Worm (Caenorhabditis elegans) whole organism, mixed stage, embryonic: ENCODE results near the gene comt-5.

Source experiments
- bed-3 ChIP-seq: fragments of 200-800 bp; sonication (Bioruptor generic); optimal IDR thresholded peaks from 3 replicates; lab custom pipeline; 2018; ENCODE audit warnings: mild to moderate bottlenecking, missing genetic modification characterization, moderate library complexity, missing compliant biosample characterization
- blmp-1 ChIP-seq: fragments of 150-350 bp; optimal IDR thresholded peaks from 2 replicates; lab custom pipeline; 2014; ENCODE audit warnings: missing biosample characterization, missing genetic modification characterization
- ceh-39 ChIP-seq: fragments of 150-350 bp; optimal IDR thresholded peaks from 2 replicates; lab custom pipeline; 2014; ENCODE audit warnings: missing biosample characterization, missing genetic modification characterization
- ceh-43 ChIP-seq: fragments of 200-800 bp; sonication (Bioruptor generic); optimal IDR thresholded peaks from 2 replicates; lab custom pipeline; 2018; ENCODE audit warnings: mild to moderate bottlenecking, missing genetic modification characterization, moderate library complexity, missing compliant biosample characterization
- ceh-83 ChIP-seq: fragments of 200-800 bp; sonication (Bioruptor generic); optimal IDR thresholded peaks from 2 replicates; lab custom pipeline; 2018; ENCODE audit warnings: mild to moderate bottlenecking, missing genetic modification characterization, missing compliant biosample characterization
- ces-1 ChIP-seq: fragments of 150-350 bp; optimal IDR thresholded peaks from 2 replicates; lab custom pipeline; 2014; ENCODE audit warnings: missing biosample characterization, missing genetic modification reagents, missing genetic modification characterization
- cnd-1 ChIP-seq: fragments of 200-800 bp; sonication (Bioruptor generic); optimal IDR thresholded peaks from 2 replicates; lab custom pipeline; 2018; ENCODE audit warnings: mild to moderate bottlenecking, missing genetic modification characterization, missing compliant biosample characterization
- drap-1 ChIP-seq: fragments of 200-800 bp; sonication (Bioruptor generic); optimal IDR thresholded peaks from 3 replicates; lab custom pipeline; 2018; ENCODE audit warnings: mild to moderate bottlenecking, missing genetic modification characterization, missing compliant biosample characterization
- elt-1 ChIP-seq: sonication (generic microtip); optimal IDR thresholded peaks from 2 replicates; lab custom pipeline; 2017; ENCODE audit warnings: missing genetic modification characterization, mild to moderate bottlenecking, missing compliant biosample characterization, antibody characterized with exemption, moderate library complexity, borderline replicate concordance; ENCODE audit not compliant: insufficient read depth
- elt-3 ChIP-seq: fragments of 150-350 bp; optimal IDR thresholded peaks from 2 replicates; lab custom pipeline; 2014; ENCODE audit warnings: missing biosample characterization, missing genetic modification characterization
- flh-1 ChIP-seq: fragments of 200-800 bp; sonication (Bioruptor generic); optimal IDR thresholded peaks from 2 replicates; lab custom pipeline; 2018; ENCODE audit warnings: mild to moderate bottlenecking, missing genetic modification characterization, moderate library complexity, missing compliant biosample characterization
- ham-2 ChIP-seq: fragments of 200-800 bp; sonication (Bioruptor generic); optimal IDR thresholded peaks from 2 replicates; lab custom pipeline; 2018; ENCODE audit warnings: mild to moderate bottlenecking, missing genetic modification characterization, missing compliant biosample characterization
- hlh-1 ChIP-seq: fragments of 150-350 bp; optimal IDR thresholded peaks from 2 replicates; lab custom pipeline; 2014; ENCODE audit warnings: missing biosample characterization, missing genetic modification reagents, missing genetic modification characterization
- lin-13 ChIP-seq: fragments of 150-350 bp; optimal IDR thresholded peaks from 2 replicates; lab custom pipeline; 2014; ENCODE audit warnings: missing biosample characterization, missing genetic modification characterization
- lin-32 ChIP-seq: fragments of 200-800 bp; sonication (Bioruptor generic); optimal IDR thresholded peaks from 2 replicates; lab custom pipeline; 2018; ENCODE audit warnings: mild to moderate bottlenecking, missing genetic modification characterization, missing compliant biosample characterization
- lsy-2 ChIP-seq: fragments of 150-350 bp; optimal IDR thresholded peaks from 2 replicates; lab custom pipeline; 2014; ENCODE audit warnings: missing biosample characterization, missing genetic modification characterization
- mab-5 ChIP-seq: fragments of 150-350 bp; optimal IDR thresholded peaks from 2 replicates; lab custom pipeline; 2014; ENCODE audit warnings: missing biosample characterization, missing genetic modification characterization
- mep-1 ChIP-seq: fragments of 150-350 bp; optimal IDR thresholded peaks from 2 replicates; lab custom pipeline; 2017; ENCODE audit warnings: missing biosample characterization, missing genetic modification reagents, missing genetic modification characterization, inconsistent platforms
- mls-2 ChIP-seq: sonication (generic microtip); optimal IDR thresholded peaks from 2 replicates; lab custom pipeline; 2016; ENCODE audit warnings: mild to moderate bottlenecking, missing genetic modification characterization, moderate library complexity, missing compliant biosample characterization
- nhr-12 ChIP-seq: fragments of 150-350 bp; optimal IDR thresholded peaks from 2 replicates; lab custom pipeline; 2014; ENCODE audit warnings: missing biosample characterization, missing genetic modification characterization
- nhr-237 ChIP-seq: fragments of 150-350 bp; optimal IDR thresholded peaks from 2 replicates; lab custom pipeline; 2014; ENCODE audit warnings: missing biosample characterization, missing genetic modification characterization
- nhr-28 ChIP-seq: fragments of 150-350 bp; optimal IDR thresholded peaks from 2 replicates; lab custom pipeline; 2014; ENCODE audit warnings: missing biosample characterization, missing genetic modification characterization
- nhr-76 ChIP-seq: sonication (generic microtip); optimal IDR thresholded peaks from 2 replicates; lab custom pipeline; 2017; ENCODE audit warnings: missing biosample characterization, missing genetic modification characterization
- pha-4 ChIP-seq: fragments of 150-350 bp; optimal IDR thresholded peaks from 2 replicates; lab custom pipeline; 2018; ENCODE audit warnings: missing biosample characterization, missing genetic modification reagents, missing genetic modification characterization
- sem-2 ChIP-seq: fragments of 200-800 bp; sonication (Bioruptor generic); optimal IDR thresholded peaks from 2 replicates; lab custom pipeline; 2018; ENCODE audit warnings: mild to moderate bottlenecking, missing genetic modification characterization, missing compliant biosample characterization
- snpc-4 ChIP-seq: fragments of 150-350 bp; optimal IDR thresholded peaks from 2 replicates; lab custom pipeline; 2014; ENCODE audit warnings: missing biosample characterization, missing genetic modification characterization
- sptf-1 ChIP-seq: sonication (generic microtip); optimal IDR thresholded peaks from 2 replicates; lab custom pipeline; 2017; ENCODE audit warnings: mild to moderate bottlenecking, missing genetic modification characterization, moderate library complexity, missing compliant biosample characterization
- tbx-8 ChIP-seq: fragments of 200-800 bp; sonication (Bioruptor generic); optimal IDR thresholded peaks from 2 replicates; lab custom pipeline; 2018; ENCODE audit warnings: mild to moderate bottlenecking, missing genetic modification characterization, moderate library complexity, missing compliant biosample characterization
- unc-39 ChIP-seq: fragments of 150-350 bp; optimal IDR thresholded peaks from 2 replicates; lab custom pipeline; 2014; ENCODE audit warnings: missing biosample characterization, missing genetic modification characterization
- unc-62 ChIP-seq: fragments of 150-350 bp; optimal IDR thresholded peaks from 2 replicates; lab custom pipeline; 2014; ENCODE audit warnings: missing biosample characterization, missing genetic modification reagents, missing genetic modification characterization
- ztf-11 ChIP-seq: fragments of 150-350 bp; optimal IDR thresholded peaks from 2 replicates; lab custom pipeline; 2014; ENCODE audit warnings: missing biosample characterization, missing genetic modification characterization

The comt-5 gene

DNA sequence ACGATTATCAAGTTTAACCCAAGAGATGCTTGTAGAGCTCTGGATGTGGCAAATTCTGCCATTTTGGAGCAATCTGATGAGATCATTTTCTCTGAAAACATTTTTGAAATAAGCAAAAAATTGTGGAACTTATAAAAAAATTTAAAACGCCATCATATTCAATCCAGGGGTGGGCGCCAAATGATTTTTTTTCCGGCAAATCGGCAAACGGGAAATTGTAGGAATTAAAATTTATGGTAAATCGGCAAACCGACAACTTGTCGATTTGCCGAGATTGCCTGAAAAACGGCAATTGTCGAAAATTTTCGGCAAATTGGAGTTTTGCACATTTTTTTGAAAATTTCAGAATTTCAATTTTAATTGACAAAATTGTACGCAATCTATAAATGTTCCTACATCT, 17.9 kb downstream of the comt-5 start, which contains the start of gene srab-23:
TSS of gene srab-23 (minus strand) at position 101 of the 400 bp plus-strand sequence.
- TF ChIP-seq sem-2 (GFP tag; lab: Kevin White, UChicago) (no peak), lin-13 (tag; lab: Kevin White, UChicago) (no peak), hlh-1 (tag; lab: Kevin White, UChicago) (no peak), ceh-83 (no peak), nhr-76 (tag; lab: Kevin White, UChicago) (no peak), lin-32 (GFP tag; lab: Kevin White, UChicago) (no peak), nhr-12 (tag; lab: Kevin White, UChicago) (no peak), unc-39 (tag; lab: Kevin White, UChicago) (no peak), sptf-1 (no peak), nhr-28 (tag; lab: Kevin White, UChicago) (no peak)

ce11 chrV:2031454-2031853, 22.0 kb downstream of the comt-5 start, which contains the start of gene hil-6:
hil-6 (minus strand) TSS chrV:2031554.
- TF ChIP-seq elt-3 (tag; lab: Kevin White, UChicago) (no peak), lsy-2 (tag; lab: Kevin White, UChicago) (no peak), pha-4 (tag; lab: Kevin White, UChicago) (no peak)

ce11 chrV:2030661-2031060, 22.7 kb downstream of the comt-5 start:
- TF ChIP-seq mep-1 (tag; lab: Kevin White, UChicago) (no peak), cnd-1 (no peak), nhr-12 (tag; lab: Kevin White, UChicago) (no peak), ceh-43 (GFP tag; lab: Kevin White, UChicago) (no peak), ztf-11 (tag; lab: Kevin White, UChicago) (no peak), lin-13 (tag; lab: Kevin White, UChicago) (no peak), tbx-8 (GFP tag; lab: Kevin White, UChicago) (no peak), sptf-1 (no peak), lin-32 (GFP tag; lab: Kevin White, UChicago) (no peak), mab-5 (tag; lab: Kevin White, UChicago) (no peak), unc-62 (GFP tag; lab: Kevin White, UChicago) (no peak), mls-2 (tag; lab: Kevin White, UChicago) (no peak), nhr-237 (tag; lab: Kevin White, UChicago) (no peak), ceh-83 (no peak), bed-3 (GFP tag; lab: Kevin White, UChicago) (no peak), sem-2 (GFP tag; lab: Kevin White, UChicago) (no peak), ces-1 (GFP tag; lab: Kevin White, UChicago) (no peak), ham-2 (GFP tag; lab: Kevin White, UChicago) (no peak), snpc-4 (no peak), blmp-1 (tag; lab: Kevin White, UChicago) (no peak)

ce11 chrV:2029877-2030276, 23.5 kb downstream of the comt-5 start, which contains the start of gene F59A7.12:
F59A7.12 (plus strand) TSS chrV:2030177.
- TF ChIP-seq bed-3 (GFP tag; lab: Kevin White, UChicago) = no peak
- TF ChIP-seq, all 35 proteins: peak for 0

DNA sequence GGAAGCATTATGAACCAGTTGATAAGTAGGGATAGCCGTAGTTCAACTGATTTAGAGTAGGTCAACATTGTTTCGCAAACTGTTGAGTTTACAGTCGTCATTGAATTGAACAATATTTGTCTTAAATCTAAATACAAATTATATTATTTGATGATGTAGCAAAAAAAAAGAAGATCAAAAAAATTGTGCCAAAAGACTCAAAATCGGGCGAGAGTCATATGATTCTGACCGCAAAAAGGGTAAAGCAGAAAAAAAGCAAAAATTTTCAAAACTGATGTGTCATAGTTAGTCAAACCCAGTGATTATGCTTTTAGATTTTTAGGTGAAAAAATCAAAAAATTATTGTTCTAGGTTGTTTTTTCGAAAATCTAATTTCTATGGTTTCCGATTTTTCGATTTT, 25.6 kb downstream of the comt-5 start, which contains the start of gene srab-13:
TSS of gene srab-13 (minus strand) at position 101 of the 400 bp plus-strand sequence.
- TF ChIP-seq drap-1 (GFP tag; lab: Kevin White, UChicago) (no peak), ceh-39 (tag; lab: Kevin White, UChicago) (no peak), mep-1 (tag; lab: Kevin White, UChicago) (no peak), elt-1 (no peak), lin-32 (GFP tag; lab: Kevin White, UChicago) (no peak), nhr-12 (tag; lab: Kevin White, UChicago) (no peak), bed-3 (GFP tag; lab: Kevin White, UChicago) (no peak), hlh-1 (tag; lab: Kevin White, UChicago) (no peak), cnd-1 (no peak), blmp-1 (tag; lab: Kevin White, UChicago) (no peak), ces-1 (GFP tag; lab: Kevin White, UChicago) (no peak), ham-2 (GFP tag; lab: Kevin White, UChicago) (no peak), flh-1 (no peak), lsy-2 (tag; lab: Kevin White, UChicago) (no peak), nhr-28 (tag; lab: Kevin White, UChicago) (no peak), mab-5 (tag; lab: Kevin White, UChicago) (no peak), snpc-4 (no peak), mls-2 (tag; lab: Kevin White, UChicago) (no peak)
